Fruit fly (Drosophila melanogaster) whole organism, embryonic: ENCODE measurements around the gene Vm26Aa.

ENCODE experiments used
- Awh ChIP-seq: fragments of 200-800 bp; sonication (Bioruptor generic); IDR thresholded peaks from 2 replicates; pipeline ENCODE4, ENCODE4 v1.3.6; 2022; ENCODE audit warnings: missing biosample characterization, missing genetic modification characterization
- C15 ChIP-seq: fragments of 200-800 bp; sonication (Bioruptor generic); IDR thresholded peaks from 3 replicates; pipeline ENCODE4 v1.3.6; 2022; ENCODE audit warnings: missing biosample characterization, missing genetic modification characterization
- CG10147 ChIP-seq: fragments of 200-800 bp; sonication (Bioruptor generic); optimal IDR thresholded peaks from 2 replicates; lab custom pipeline; 2019; ENCODE audit warnings: missing biosample characterization, mild to moderate bottlenecking, missing genetic modification characterization, moderate library complexity
- CG10274 ChIP-seq: fragments of 200-800 bp; sonication (Bioruptor generic); optimal IDR thresholded peaks from 3 replicates; lab custom pipeline; 2017; ENCODE audit warnings: missing biosample characterization, mild to moderate bottlenecking, missing genetic modification characterization
- CG10979 ChIP-seq: fragments of 200-800 bp; sonication (Bioruptor generic); optimal IDR thresholded peaks from 2 replicates; lab custom pipeline; 2018; ENCODE audit warnings: missing biosample characterization, mild to moderate bottlenecking, missing genetic modification characterization, moderate library complexity
- CG11085 ChIP-seq: fragments of 200-800 bp; sonication (Bioruptor generic); IDR thresholded peaks from 2 replicates; pipeline ENCODE4 v1.3.6; 2022; ENCODE audit warnings: missing biosample characterization, missing genetic modification characterization
- CG11398 ChIP-seq: fragments of 200-800 bp; sonication (Bioruptor generic); optimal IDR thresholded peaks from 2 replicates; lab custom pipeline; 2016; ENCODE audit warnings: missing biosample characterization, missing genetic modification characterization
- CG11696 ChIP-seq: fragments of 200-800 bp; sonication (Bioruptor generic); IDR thresholded peaks from 2 replicates; pipeline ENCODE4 v1.3.6; 2022; ENCODE audit warnings: missing biosample characterization, missing genetic modification characterization
- CG12769 ChIP-seq: fragments of 200-800 bp; sonication (Bioruptor generic); optimal IDR thresholded peaks from 2 replicates; lab custom pipeline; 2019; ENCODE audit warnings: missing biosample characterization, mild to moderate bottlenecking, missing genetic modification characterization, moderate library complexity
- CG13775 ChIP-seq: fragments of 200-800 bp; sonication (Bioruptor generic); optimal IDR thresholded peaks from 3 replicates; lab custom pipeline; 2017; ENCODE audit warnings: missing biosample characterization, mild to moderate bottlenecking, missing genetic modification characterization
- CG13894 ChIP-seq: fragments of 200-800 bp; sonication (Bioruptor generic); optimal IDR thresholded peaks from 3 replicates; lab custom pipeline; 2018; ENCODE audit warnings: missing biosample characterization, mild to moderate bottlenecking, missing genetic modification characterization, moderate library complexity
- CG15269 ChIP-seq: fragments of 200-800 bp; sonication (Bioruptor generic); optimal IDR thresholded peaks from 2 replicates; lab custom pipeline; 2018; ENCODE audit warnings: missing biosample characterization, mild to moderate bottlenecking, missing genetic modification characterization, moderate library complexity
- CG15514 ChIP-seq: fragments of 200-800 bp; sonication (Bioruptor generic); optimal IDR thresholded peaks from 3 replicates; lab custom pipeline; 2017; ENCODE audit warnings: missing biosample characterization, missing genetic modification characterization, mild to moderate bottlenecking, moderate library complexity, missing genetic modification reagents
- CG1603 ChIP-seq: fragments of 200-800 bp; sonication (Bioruptor generic); optimal IDR thresholded peaks from 2 replicates; lab custom pipeline; 2019; ENCODE audit warnings: missing biosample characterization, mild to moderate bottlenecking, missing genetic modification characterization, moderate library complexity
- CG2116 ChIP-seq: fragments of 200-800 bp; sonication (Bioruptor generic); optimal IDR thresholded peaks from 3 replicates; lab custom pipeline; 2018; ENCODE audit warnings: missing biosample characterization, mild to moderate bottlenecking, missing genetic modification characterization
- CG30431 ChIP-seq: fragments of 200-800 bp; sonication (Bioruptor generic); optimal IDR thresholded peaks from 2 replicates; lab custom pipeline; 2017; ENCODE audit warnings: missing biosample characterization, missing genetic modification characterization
- CG34224 ChIP-seq: fragments of 200-800 bp; sonication (Bioruptor generic); IDR thresholded peaks from 3 replicates; pipeline ENCODE4 v1.3.6; 2022; ENCODE audit warnings: missing biosample characterization, missing genetic modification characterization; ENCODE audit not compliant: partially characterized antibody
- CG3995 ChIP-seq: fragments of 200-800 bp; sonication (Bioruptor generic); optimal IDR thresholded peaks from 3 replicates; lab custom pipeline; 2016; ENCODE audit warnings: missing biosample characterization, missing genetic modification characterization
- CG4707 ChIP-seq: fragments of 200-800 bp; sonication (Bioruptor generic); optimal IDR thresholded peaks from 2 replicates; lab custom pipeline; 2018; ENCODE audit warnings: missing biosample characterization, mild to moderate bottlenecking, missing genetic modification characterization, moderate library complexity
- CG6683 ChIP-seq: fragments of 200-800 bp; sonication (Bioruptor generic); optimal IDR thresholded peaks from 2 replicates; lab custom pipeline; 2017; ENCODE audit warnings: missing biosample characterization, mild to moderate bottlenecking, missing genetic modification characterization, missing genetic modification reagents
- CG7963 ChIP-seq: fragments of 200-800 bp; sonication (Bioruptor generic); IDR thresholded peaks from 3 replicates; pipeline ENCODE4 v1.3.6; 2022; ENCODE audit warnings: missing biosample characterization, missing genetic modification characterization; ENCODE audit not compliant: partially characterized antibody
- CG8478 ChIP-seq: fragments of >200 bp; optimal IDR thresholded peaks from 2 replicates; lab custom pipeline; 2018
- CG9817 ChIP-seq: fragments of 200-800 bp; sonication (Bioruptor generic); optimal IDR thresholded peaks from 2 replicates; lab custom pipeline; 2018; ENCODE audit warnings: missing biosample characterization, mild to moderate bottlenecking, missing genetic modification characterization, moderate library complexity
- Camta ChIP-seq: fragments of 200-800 bp; sonication (Bioruptor generic); optimal IDR thresholded peaks from 2 replicates; lab custom pipeline; 2016; ENCODE audit warnings: missing biosample characterization, missing genetic modification characterization
- Chrac-16 ChIP-seq: fragments of 200-800 bp; sonication (Bioruptor generic); optimal IDR thresholded peaks from 3 replicates; lab custom pipeline; 2016; ENCODE audit warnings: missing biosample characterization, missing genetic modification characterization
- Deaf1 ChIP-seq: fragments of 200-800 bp; optimal IDR thresholded peaks from 3 replicates; lab custom pipeline; 2019; ENCODE audit warnings: missing biosample characterization, mild to moderate bottlenecking, missing genetic modification characterization, moderate library complexity
- Ets97D ChIP-seq: fragments of 200-800 bp; sonication (Bioruptor generic); optimal IDR thresholded peaks from 3 replicates; lab custom pipeline; 2016; ENCODE audit warnings: missing biosample characterization, missing genetic modification characterization
- Hr39 ChIP-seq: fragments of >200 bp; optimal IDR thresholded peaks from 2 replicates; lab custom pipeline; 2017
- Mes4 ChIP-seq: fragments of 200-800 bp; sonication (Bioruptor generic); optimal IDR thresholded peaks from 2 replicates; lab custom pipeline; 2016; ENCODE audit warnings: missing biosample characterization, missing genetic modification characterization
- Myb ChIP-seq: fragments of 200-800 bp; sonication (Bioruptor generic); optimal IDR thresholded peaks from 2 replicates; lab custom pipeline; 2016; ENCODE audit warnings: missing biosample characterization, missing genetic modification characterization
- Nf-YB ChIP-seq: fragments of 200-800 bp; sonication (Bioruptor generic); optimal IDR thresholded peaks from 3 replicates; lab custom pipeline; 2019; ENCODE audit warnings: missing biosample characterization, mild to moderate bottlenecking, missing genetic modification characterization, moderate library complexity
- Pdp1 ChIP-seq, 2 experiments: fragments of 200-800 bp; sonication (Bioruptor generic); optimal IDR thresholded peaks; 3 replicates each; lab custom pipeline; 2016; ENCODE audit warnings: missing biosample characterization in 2 of 2, missing genetic modification characterization in 2 of 2, mild to moderate bottlenecking in 1 of 2, moderate library complexity in 1 of 2
- Poxn ChIP-seq: fragments of 200-800 bp; sonication (Bioruptor generic); IDR thresholded peaks from 2 replicates; pipeline ENCODE4 v1.3.6; 2022; ENCODE audit warnings: missing biosample characterization, missing genetic modification characterization
- Usf ChIP-seq: fragments of 200-800 bp; sonication (Bioruptor generic); optimal IDR thresholded peaks from 2 replicates; lab custom pipeline; 2017; ENCODE audit warnings: missing genotype, missing biosample characterization, missing genetic modification characterization
- Vsx1 ChIP-seq: fragments of 200-800 bp; sonication (Bioruptor generic); optimal IDR thresholded peaks from 2 replicates; lab custom pipeline; 2017; ENCODE audit warnings: missing biosample characterization, mild to moderate bottlenecking, missing genetic modification characterization, missing genetic modification reagents
- ac ChIP-seq: fragments of 200-800 bp; sonication (Bioruptor generic); optimal IDR thresholded peaks from 3 replicates; lab custom pipeline; 2017; ENCODE audit warnings: missing biosample characterization, mild to moderate bottlenecking, missing genetic modification characterization
- ase ChIP-seq: fragments of 200-800 bp; sonication (Bioruptor generic); IDR thresholded peaks from 3 replicates; pipeline ENCODE4 v1.3.6; 2022; ENCODE audit warnings: missing biosample characterization, missing genetic modification characterization
- bowl ChIP-seq: fragments of 200-800 bp; sonication (Bioruptor generic); IDR thresholded peaks from 2 replicates; pipeline ENCODE4 v1.3.6; 2022; ENCODE audit warnings: missing biosample characterization, missing genetic modification characterization
- crc ChIP-seq: fragments of 200-800 bp; sonication (Bioruptor generic); optimal IDR thresholded peaks from 2 replicates; lab custom pipeline; 2016; ENCODE audit warnings: missing biosample characterization, missing genetic modification characterization
- dpn ChIP-seq, 2 experiments: fragments of 200-800 bp; sonication (Bioruptor generic); optimal IDR thresholded peaks; 3 replicates each; lab custom pipeline; 2016; ENCODE audit warnings: missing biosample characterization in 2 of 2, missing genetic modification characterization in 2 of 2
- klu ChIP-seq: fragments of 200-800 bp; sonication (Bioruptor generic); IDR thresholded peaks from 2 replicates; pipeline ENCODE4 v1.3.6; 2022; ENCODE audit warnings: missing biosample characterization, missing genetic modification characterization
- lab ChIP-seq: fragments of 200-800 bp; sonication (Bioruptor generic); optimal IDR thresholded peaks from 3 replicates; lab custom pipeline; 2017; ENCODE audit warnings: missing biosample characterization, missing genetic modification characterization, mild to moderate bottlenecking, moderate library complexity, missing genetic modification reagents
- lmd ChIP-seq: fragments of 200-800 bp; sonication (Bioruptor generic); IDR thresholded peaks from 2 replicates; pipeline ENCODE4 v1.3.6; 2022; ENCODE audit warnings: missing biosample characterization, missing genetic modification characterization
- mld ChIP-seq: fragments of 200-800 bp; sonication (Bioruptor generic); IDR thresholded peaks from 3 replicates; pipeline ENCODE4 v1.3.6; 2022; ENCODE audit warnings: missing biosample characterization, missing genetic modification characterization; ENCODE audit not compliant: partially characterized antibody
- nau ChIP-seq: fragments of 200-800 bp; sonication (Bioruptor generic); optimal IDR thresholded peaks from 3 replicates; lab custom pipeline; 2017; ENCODE audit warnings: missing biosample characterization, mild to moderate bottlenecking, missing genetic modification characterization, missing genetic modification reagents
- oc ChIP-seq: fragments of 200-800 bp; sonication (Bioruptor generic); optimal IDR thresholded peaks from 2 replicates; lab custom pipeline; 2018; ENCODE audit warnings: missing biosample characterization, mild to moderate bottlenecking, missing genetic modification characterization, moderate library complexity
- sens-2 ChIP-seq: fragments of 200-800 bp; sonication (Bioruptor generic); IDR thresholded peaks from 2 replicates; pipeline ENCODE4 v1.3.6; 2022; ENCODE audit warnings: missing biosample characterization, missing genetic modification characterization
- zfh1 ChIP-seq: fragments of 200-800 bp; sonication (Bioruptor generic); IDR thresholded peaks from 3 replicates; pipeline ENCODE4 v1.3.6; 2022; ENCODE audit warnings: missing biosample characterization, missing genetic modification characterization

The Vm26Aa gene

dm6 chr2L:5943229-5944078 is 16.7 kb downstream of the Vm26Aa start, which contains the start of the genes Sfp26Ad and Gpdh1 (continued):
- TF ChIP-seq Pdp1 (GFP tag; optimal IDR thresholded peaks at IDR 0.05; lab: Kevin White, UChicago): peak; percentile 39 to 72
- TF ChIP-seq Awh: peak; percentile 62; the same call in 1 of the 2 replicates
- TF ChIP-seq CG15269 (tag; lab: Kevin White, UChicago): peak; percentile 58
- peak; percentile 56 for TF ChIP-seq CG10979 (tag; lab: Kevin White, UChicago)
- TF ChIP-seq Ets97D (GFP tag; lab: Kevin White, UChicago): peak; percentile 85
- TF ChIP-seq Camta (GFP tag; lab: Kevin White, UChicago): peak; percentile 73
- TF ChIP-seq Usf (GFP tag; lab: Kevin White, UChicago): peak; percentile 15
- TF ChIP-seq CG34224 (GFP tag; lab: Robert Waterston, UW): peak; percentile 22; the same call in 1 of the 3 replicates
- TF ChIP-seq CG3995 (GFP tag; lab: Kevin White, UChicago): peak; percentile 50
- peak; percentile 71 for TF ChIP-seq Myb (GFP tag; lab: Kevin White, UChicago)
- peak; percentile 87 for TF ChIP-seq lab (GFP tag; lab: Kevin White, UChicago)
- TF ChIP-seq lmd (GFP tag; lab: Robert Waterston, UW): peak; percentile 67; the same call in 1 of the 2 replicates
- peak; percentile 82 for TF ChIP-seq CG1603 (tag; lab: Kevin White, UChicago)
- TF ChIP-seq CG13894: peak; percentile 60
- no peak for TF ChIP-seq bowl
- TF ChIP-seq Mes4: peak; percentile 65
- no peak for TF ChIP-seq Poxn (GFP tag; lab: Robert Waterston, UW)
- TF ChIP-seq mld (GFP tag; lab: Robert Waterston, UW): no peak
- peak; percentile 43; the same call in 1 of the 3 replicates for TF ChIP-seq ase (GFP tag; lab: Robert Waterston, UW)
- peak; percentile 23 for TF ChIP-seq Vsx1 (GFP tag; lab: Kevin White, UChicago)
- peak; percentile 60 for TF ChIP-seq CG9817 (tag; lab: Kevin White, UChicago)
- TF ChIP-seq CG12769: peak; percentile 78
- peak; percentile 52 for TF ChIP-seq CG10147 (GFP tag; lab: Kevin White, UChicago)
- TF ChIP-seq crc (GFP tag; lab: Kevin White, UChicago): peak; percentile 63
- TF ChIP-seq CG13775 (GFP tag; lab: Kevin White, UChicago): peak; percentile 72
- no peak for TF ChIP-seq CG11696 (GFP tag; lab: Robert Waterston, UW)
- TF ChIP-seq sens-2 (GFP tag; lab: Robert Waterston, UW): 0 out of 2 replicates have a peak, but pooled peaks have one; percentile 5
- TF ChIP-seq CG10274 (GFP tag; lab: Kevin White, UChicago): no peak
- peak; percentile 68 for TF ChIP-seq nau (GFP tag; lab: Kevin White, UChicago)
- TF ChIP-seq CG2116: peak; percentile 79
- TF ChIP-seq Nf-YB (GFP tag; lab: Kevin White, UChicago): peak; percentile 61
- peak; percentile 76 for TF ChIP-seq Chrac-16 (GFP tag; lab: Kevin White, UChicago)
- TF ChIP-seq CG8478 (lab: Kevin White, UChicago): no peak
- no peak for TF ChIP-seq Hr39 (lab: Kevin White, UChicago)
- peak; percentile 75; the same call in 2 of the 3 replicates for TF ChIP-seq zfh1 (GFP tag; lab: Robert Waterston, UW)
- TF ChIP-seq CG30431 (GFP tag; lab: Kevin White, UChicago): peak; percentile 48
- peak; percentile 42 for TF ChIP-seq Deaf1 (tag; lab: Kevin White, UChicago)
- no peak; the same call in 2 of the 3 replicates for TF ChIP-seq CG7963
- peak; percentile 46; the same call in 1 of the 2 replicates for TF ChIP-seq klu (GFP tag; lab: Robert Waterston, UW)
- no peak for TF ChIP-seq C15 (GFP tag; lab: Robert Waterston, UW)
- peak; percentile 97 for TF ChIP-seq CG15514 (GFP tag; lab: Kevin White, UChicago)
- peak; percentile 56; the same call in 1 of the 2 replicates for TF ChIP-seq CG11085
- peak; percentile 46 for TF ChIP-seq oc
- peak; percentile 13 for TF ChIP-seq CG4707 (GFP tag; lab: Kevin White, UChicago)
- TF ChIP-seq CG6683: peak; percentile 30
- TF ChIP-seq ac (GFP tag; lab: Kevin White, UChicago): no peak
- TF ChIP-seq CG11398 (GFP tag; lab: Kevin White, UChicago): peak; percentile 12
- peak; percentile 87 to 90 for TF ChIP-seq dpn (GFP tag; optimal IDR thresholded peaks at IDR 0.05; lab: Kevin White, UChicago)
